Worm (Caenorhabditis elegans): ENCODE measurements around the gene F59B10.6.

The F59B10.6 gene

ce11 chrII:10559671-10560184 lies 35.5 kb upstream of the F59B10.6 start (continued):
- TF ChIP-seq ztf-7 (tag; optimal IDR thresholded peaks at IDR 0.05) = no peak
- TF ChIP-seq duxl-1 (tag; optimal IDR thresholded peaks at IDR 0.05; ENCODE audit: poor library complexity) = peak; percentile 62
- peak; percentile 25 for TF ChIP-seq gei-8 (GFP tag; optimal IDR thresholded peaks at IDR 0.05)
- TF ChIP-seq lim-7 (GFP tag; IDR thresholded peaks at IDR 0.05) = no peak
- no peak; the same call in 1 of the 2 replicates for TF ChIP-seq arid-1 (GFP tag; conservative IDR thresholded peaks at IDR 0.05)
- no peak for TF ChIP-seq hlh-11 (tag; optimal IDR thresholded peaks at IDR 0.05)
- TF ChIP-seq T20F7.1 (GFP tag; optimal IDR thresholded peaks at IDR 0.05) = no peak
- no peak for TF ChIP-seq vab-7 (GFP tag; IDR thresholded peaks at IDR 0.05)
- no peak for TF ChIP-seq dmd-9 (GFP tag; IDR thresholded peaks at IDR 0.05)
- TF ChIP-seq lin-38 (GFP tag; IDR thresholded peaks at IDR 0.05) = peak; percentile 62
- TF ChIP-seq zag-1 (tag; optimal IDR thresholded peaks at IDR 0.05) = no peak
- no peak for TF ChIP-seq madf-9 (GFP tag; conservative IDR thresholded peaks at IDR 0.05)
- TF ChIP-seq ama-1 (optimal IDR thresholded peaks at IDR 0.05) = peak; percentile 1
- TF ChIP-seq F49E8.2 (tag; optimal IDR thresholded peaks at IDR 0.05; ENCODE audit: borderline replicate concordance) = no peak
- TF ChIP-seq dmd-8 (GFP tag; IDR thresholded peaks at IDR 0.05) = no peak
- no peak for TF ChIP-seq ceh-20 (GFP tag; IDR thresholded peaks at IDR 0.05)
- TF ChIP-seq F26F4.8 (GFP tag; conservative IDR thresholded peaks at IDR 0.05) = no peak
- TF ChIP-seq set-16 (GFP tag; IDR thresholded peaks at IDR 0.05) = no peak
- no peak for TF ChIP-seq hmg-1.1 (GFP tag; IDR thresholded peaks at IDR 0.05)
- no peak for TF ChIP-seq zip-2 (tag; optimal IDR thresholded peaks at IDR 0.05)
- no peak for TF ChIP-seq Y48G9A.11 (GFP tag; IDR thresholded peaks at IDR 0.05)
- TF ChIP-seq lin-39 (tag; optimal IDR thresholded peaks at IDR 0.05) = no peak
- TF ChIP-seq nhr-77 (tag; optimal IDR thresholded peaks at IDR 0.05) = no peak
- 0 out of 2 replicates have a peak, but pooled peaks have one; percentile 13 for TF ChIP-seq ctbp-1 (GFP tag; IDR thresholded peaks at IDR 0.05)
- no peak for TF ChIP-seq cey-2 (tag; optimal IDR thresholded peaks at IDR 0.05; ENCODE audit: borderline replicate concordance, insufficient read depth)
- no peak for TF ChIP-seq lin-29 (GFP tag; IDR thresholded peaks at IDR 0.05)
- no peak for TF ChIP-seq snpc-1.2 (GFP tag; IDR thresholded peaks at IDR 0.05)
- TF ChIP-seq daf-16 (GFP tag; optimal IDR thresholded peaks at IDR 0.05) = peak in 1 of 2 experiments; percentile 16
- peak; percentile 75 for TF ChIP-seq daf-16 (tag; optimal IDR thresholded peaks at IDR 0.05)
- TF ChIP-seq zfp-2 (tag; optimal IDR thresholded peaks at IDR 0.05) = no peak
- TF ChIP-seq unc-130 (GFP tag; optimal IDR thresholded peaks at IDR 0.05) = no peak
- no peak for TF ChIP-seq fkh-10 (GFP tag; optimal IDR thresholded peaks at IDR 0.05)
- no peak for TF ChIP-seq nhr-76 (tag; optimal IDR thresholded peaks at IDR 0.05)
- no peak for TF ChIP-seq R02D3.7 (tag; optimal IDR thresholded peaks at IDR 0.05)
- TF ChIP-seq mep-1 (tag; optimal IDR thresholded peaks at IDR 0.05) = peak; percentile 51
- 0 out of 2 replicates have a peak, but pooled peaks have one; percentile 49 for TF ChIP-seq Y75B8A.6 (GFP tag; IDR thresholded peaks at IDR 0.05)
- no peak for TF ChIP-seq T26A8.4 (GFP tag; IDR thresholded peaks at IDR 0.05)
- no peak for TF ChIP-seq rbr-2 (tag; optimal IDR thresholded peaks at IDR 0.05)
- TF ChIP-seq aly-2 (tag; optimal IDR thresholded peaks at IDR 0.05) = no peak
- TF ChIP-seq lin-13 (GFP tag; optimal IDR thresholded peaks at IDR 0.05) = no peak
- TF ChIP-seq pqm-1 (tag; optimal IDR thresholded peaks at IDR 0.05) = peak; percentile 33
- no peak for TF ChIP-seq snpc-4 (tag; optimal IDR thresholded peaks at IDR 0.05)
- no peak for TF ChIP-seq ceh-32 (tag; optimal IDR thresholded peaks at IDR 0.05; ENCODE audit: poor library complexity)
- TF ChIP-seq nhr-25 (tag; optimal IDR thresholded peaks at IDR 0.05; ENCODE audit: borderline replicate concordance, insufficient read depth) = no peak
- no peak for TF ChIP-seq daf-19 (GFP tag; conservative IDR thresholded peaks at IDR 0.05)
- TF ChIP-seq daf-12 (tag; optimal IDR thresholded peaks at IDR 0.05) = no peak
- TF ChIP-seq mdt-29 (GFP tag; IDR thresholded peaks at IDR 0.05) = no peak
- TF ChIP-seq dpl-1 (GFP tag; optimal IDR thresholded peaks at IDR 0.05) = no peak
- peak in 1 of 2 experiments; percentile 95 for TF ChIP-seq unc-62 (GFP tag; optimal IDR thresholded peaks at IDR 0.05 in 1 of 2)
- TF ChIP-seq unc-62 (tag; optimal IDR thresholded peaks at IDR 0.05) = no peak
- TF ChIP-seq nhr-41 (GFP tag; IDR thresholded peaks at IDR 0.05) = no peak
- TF ChIP-seq F44E2.7 (GFP tag; IDR thresholded peaks at IDR 0.05) = no peak

All from whole organism, L4 larva.